Fruit fly (Drosophila melanogaster): ENCODE data around the gene CG42688.

CG42688 gene

DNA sequence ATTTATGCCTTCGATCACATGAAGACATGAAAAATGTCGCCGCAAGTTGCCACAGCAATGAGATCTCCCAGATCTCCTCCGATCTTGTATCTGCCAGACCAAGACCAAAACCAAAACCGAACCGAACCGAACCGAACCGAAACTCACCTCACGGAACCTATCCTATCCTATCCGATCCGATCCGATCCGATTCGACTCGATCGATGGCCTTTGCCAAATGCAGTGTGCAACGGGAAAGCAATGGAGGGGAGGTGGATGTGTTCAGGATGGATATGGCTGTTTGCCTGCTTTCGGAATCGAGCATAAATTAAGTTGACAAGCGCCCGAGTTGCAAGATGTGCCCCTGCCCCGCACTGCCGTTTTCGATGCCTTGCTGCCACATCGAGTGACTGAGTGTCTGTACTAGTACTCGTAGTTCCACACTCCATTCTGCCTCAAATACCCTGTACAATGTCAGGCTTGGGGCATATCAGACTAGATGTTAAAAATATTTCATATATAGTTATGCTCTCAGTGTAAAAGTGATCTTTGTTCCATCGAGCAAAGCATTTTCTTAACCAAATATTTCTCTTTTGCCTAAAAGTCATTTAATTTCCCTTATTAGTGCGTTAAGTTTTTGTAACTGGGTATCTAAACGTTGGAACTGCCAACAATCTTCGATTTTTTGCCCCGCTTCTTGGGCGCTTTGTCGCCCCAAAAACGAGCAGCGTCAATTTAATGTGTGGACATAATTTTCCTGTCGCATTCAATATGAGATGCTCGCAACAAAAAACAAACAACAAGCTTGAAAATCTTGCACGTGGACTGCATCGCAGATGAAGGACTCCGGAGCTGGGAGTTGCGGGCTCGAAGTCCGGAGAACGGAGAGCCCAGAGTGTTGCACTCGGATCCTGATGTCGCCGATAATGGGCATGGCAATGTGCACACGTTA is 43.6 kb upstream of the CG42688 start (continued):
- TF ChIP-seq Spps (tag; optimal IDR thresholded peaks at IDR 0.05) (peak; percentile 72), CG15073 (GFP tag; optimal IDR thresholded peaks at IDR 0.05) (peak; percentile 50), CG10979 (tag; optimal IDR thresholded peaks at IDR 0.05) (peak; percentile 91), dysf (GFP tag; IDR thresholded peaks at IDR 0.05) (peak; percentile 74), jumu (GFP tag; optimal IDR thresholded peaks at IDR 0.05) (peak; percentile 82), CG10267 (tag; optimal IDR thresholded peaks at IDR 0.05) (peak; percentile 77), fd3F (GFP tag; optimal IDR thresholded peaks at IDR 0.05) (no peak), CG1529 (GFP tag; optimal IDR thresholded peaks at IDR 0.05) (peak; percentile 71), nerfin-1 (tag; optimal IDR thresholded peaks at IDR 0.05) (peak; percentile 37), CG10147 (GFP tag; optimal IDR thresholded peaks at IDR 0.05) (peak; percentile 38), CG8359 (GFP tag; optimal IDR thresholded peaks at IDR 0.05; ENCODE audit: borderline replicate concordance) (peak; percentile 52), CG6689 (GFP tag; IDR thresholded peaks at IDR 0.05) (peak; percentile 77), CG14667 (GFP tag; IDR thresholded peaks at IDR 0.05) (peak; percentile 71), MBD-R2 (GFP tag; IDR thresholded peaks at IDR 0.05) (no peak), tin (GFP tag; optimal IDR thresholded peaks at IDR 0.05) (peak; percentile 85), az2 (GFP tag; optimal IDR thresholded peaks at IDR 0.05) (peak; percentile 88), btn (GFP tag; optimal IDR thresholded peaks at IDR 0.05) (peak; percentile 73), CG1832 (GFP tag; optimal IDR thresholded peaks at IDR 0.05) (no peak), CG14860 (GFP tag; IDR thresholded peaks at IDR 0.05; ENCODE audit: partially characterized antibody) (no peak), CG43689 (GFP tag; IDR thresholded peaks at IDR 0.05) (no peak), Taf1 (GFP tag; IDR thresholded peaks at IDR 0.05) (no peak), Dref (GFP tag; IDR thresholded peaks at IDR 0.05) (no peak), prd (optimal IDR thresholded peaks at IDR 0.05) (no peak), prd (GFP tag; IDR thresholded peaks at IDR 0.05) (peak; percentile 92; the same call in 2 of the 3 replicates), CG2875 (GFP tag; optimal IDR thresholded peaks at IDR 0.05) (peak; percentile 74), bowl (GFP tag; IDR thresholded peaks at IDR 0.05) (no peak), mld (GFP tag; IDR thresholded peaks at IDR 0.05; ENCODE audit: partially characterized antibody) (no peak), MESR4 (GFP tag; optimal IDR thresholded peaks at IDR 0.05) (peak; percentile 3), ewg (GFP tag; optimal IDR thresholded peaks at IDR 0.05) (peak; percentile 75), Ets65A (GFP tag) (peak; percentile 95), HLH3B (GFP tag; IDR thresholded peaks at IDR 0.05) (peak; percentile 71), CG3847 (GFP tag; IDR thresholded peaks at IDR 0.05) (peak; percentile 17; the same call in 1 of the 2 replicates), H15 (GFP tag; IDR thresholded peaks at IDR 0.05) (peak; percentile 71; the same call in 1 of the 3 replicates), ATbp (GFP tag; optimal IDR thresholded peaks at IDR 0.05) (peak; percentile 82), bab2 (GFP tag; optimal IDR thresholded peaks at IDR 0.05) (peak; percentile 74), hb (GFP tag; IDR thresholded peaks at IDR 0.05; ENCODE audit: partially characterized antibody) (no peak), CG14710 (tag; optimal IDR thresholded peaks at IDR 0.05) (peak; percentile 80), tna (GFP tag; IDR thresholded peaks at IDR 0.05; ENCODE audit: partially characterized antibody) (no peak), CG4424 (GFP tag; optimal IDR thresholded peaks at IDR 0.05) (peak; percentile 84), CG2712 (tag; optimal IDR thresholded peaks at IDR 0.05) (peak; percentile 91), ftz-f1 (GFP tag; optimal IDR thresholded peaks at IDR 0.05) (no peak), CG4730 (GFP tag; IDR thresholded peaks at IDR 0.05) (peak; percentile 64), CG6813 (GFP tag; optimal IDR thresholded peaks at IDR 0.05) (peak; percentile 70), pros (GFP tag; optimal IDR thresholded peaks at IDR 0.05) (no peak), kah (GFP tag; optimal IDR thresholded peaks at IDR 0.05) (no peak), E2f1 (GFP tag; IDR thresholded peaks at IDR 0.05) (peak; percentile 54; the same call in 1 of the 2 replicates), CG34422 (GFP tag; IDR thresholded peaks at IDR 0.05) (peak; percentile 61; the same call in 2 of the 3 replicates), CG12236 (GFP tag; optimal IDR thresholded peaks at IDR 0.05) (peak; percentile 77)

Data from whole organism, embryonic.